Worm (Caenorhabditis elegans) whole organism, L4 larva: Measurements from ENCODE around the gene svop-1.

Source experiments
- F26F4.8 ChIP-seq: fragments of 200-800 bp; sonication (Bioruptor generic); conservative IDR thresholded peaks from 2 replicates; pipeline ENCODE4 v1.3.6; 2022; ENCODE audit warnings: missing genetic modification characterization, missing compliant biosample characterization
- T26A8.4 ChIP-seq: fragments of 200-800 bp; sonication (Bioruptor generic); IDR thresholded peaks from 2 replicates; pipeline ENCODE4 v1.3.6; 2022; ENCODE audit warnings: missing genetic modification characterization, missing compliant biosample characterization
- Y105C5A.15 ChIP-seq: fragments of 200-800 bp; sonication (Bioruptor generic); IDR thresholded peaks from 2 replicates; pipeline ENCODE4 v1.3.6; 2022; ENCODE audit warnings: missing genetic modification characterization, missing compliant biosample characterization
- Y48G9A.11 ChIP-seq: fragments of 200-800 bp; sonication (Bioruptor generic); IDR thresholded peaks from 2 replicates; pipeline ENCODE4 v1.3.6; 2022; ENCODE audit warnings: missing genetic modification reagents, missing genetic modification characterization, missing compliant biosample characterization
- Y75B8A.6 ChIP-seq: fragments of 200-800 bp; sonication (Bioruptor generic); IDR thresholded peaks from 2 replicates; pipeline ENCODE4 v1.3.6; 2022; ENCODE audit warnings: missing genetic modification reagents, missing genetic modification characterization, missing compliant biosample characterization
- ZK337.2 ChIP-seq: fragments of 200-800 bp; sonication (Bioruptor generic); IDR thresholded peaks from 2 replicates; pipeline ENCODE4 v1.3.6; 2022; ENCODE audit warnings: missing genetic modification reagents, missing genetic modification characterization, missing compliant biosample characterization
- aha-1 ChIP-seq: fragments of 150-350 bp; peaks from one replicate; lab custom pipeline; 2014; ENCODE audit warnings: missing biosample characterization, missing genetic modification characterization
- ama-1 ChIP-seq: fragments of 150-350 bp; optimal IDR thresholded peaks from 2 replicates; lab custom pipeline; 2014; ENCODE audit warnings: inconsistent platforms, mixed read lengths
- arid-1 ChIP-seq: fragments of 200-800 bp; sonication (Bioruptor generic); conservative IDR thresholded peaks from 2 replicates; pipeline ENCODE4 v1.3.6; 2022; ENCODE audit warnings: missing genetic modification reagents, missing genetic modification characterization, missing compliant biosample characterization
- attf-4 ChIP-seq: sonication (generic microtip); optimal IDR thresholded peaks from 3 replicates; lab custom pipeline; 2017; ENCODE audit warnings: missing biosample characterization, missing genetic modification characterization
- ceh-28 ChIP-seq: fragments of 150-350 bp; optimal IDR thresholded peaks from 2 replicates; lab custom pipeline; 2014; ENCODE audit warnings: missing biosample characterization, missing genetic modification reagents, missing genetic modification characterization
- ceh-44 ChIP-seq: fragments of 200-800 bp; sonication (Bioruptor generic); IDR thresholded peaks from 2 replicates; pipeline ENCODE4 v1.3.6; 2022; ENCODE audit warnings: missing genetic modification reagents, missing genetic modification characterization, missing compliant biosample characterization
- ces-1 ChIP-seq: fragments of 150-350 bp; sonication (generic microtip); optimal IDR thresholded peaks from 4 replicates; lab custom pipeline; 2014; ENCODE audit warnings: missing biosample characterization, missing genetic modification reagents, missing genetic modification characterization
- cey-2 ChIP-seq: sonication (generic microtip); optimal IDR thresholded peaks from 3 replicates; lab custom pipeline; 2017; ENCODE audit warnings: missing genetic modification characterization, mild to moderate bottlenecking, missing compliant biosample characterization, antibody characterized with exemption, borderline replicate concordance; ENCODE audit not compliant: insufficient read depth
- ctbp-1 ChIP-seq: fragments of 200-800 bp; sonication (Bioruptor generic); IDR thresholded peaks from 2 replicates; pipeline ENCODE4 v1.3.6; 2022; ENCODE audit warnings: missing genetic modification reagents, missing genetic modification characterization, missing compliant biosample characterization
- daf-16 ChIP-seq, 3 experiments: sonication (generic microtip); optimal IDR thresholded peaks; 2 replicates each; lab custom pipeline; 2016 to 2017; ENCODE audit warnings: missing genetic modification characterization in 3 of 3, missing genetic modification reagents in 3 of 3, mild to moderate bottlenecking in 2 of 3, missing compliant biosample characterization in 2 of 3, missing biosample characterization in 1 of 3, moderate library complexity in 1 of 3
- dmd-8 ChIP-seq: fragments of 200-800 bp; sonication (Bioruptor generic); IDR thresholded peaks from 2 replicates; pipeline ENCODE4 v1.3.6; 2022; ENCODE audit warnings: missing genetic modification characterization, missing compliant biosample characterization
- dpl-1 ChIP-seq: fragments of 150-350 bp; optimal IDR thresholded peaks from 2 replicates; lab custom pipeline; 2014; ENCODE audit warnings: missing biosample characterization, missing genetic modification reagents, missing genetic modification characterization
- duxl-1 ChIP-seq: sonication (generic microtip); optimal IDR thresholded peaks from 2 replicates; lab custom pipeline; 2016; ENCODE audit warnings: mild to moderate bottlenecking, missing genetic modification characterization, moderate library complexity, missing compliant biosample characterization; ENCODE audit not compliant: poor library complexity
- fos-1 ChIP-seq: fragments of 150-350 bp; optimal IDR thresholded peaks from 2 replicates; lab custom pipeline; 2014; ENCODE audit warnings: missing biosample characterization, missing genetic modification characterization
- hlh-11 ChIP-seq: fragments of 200-800 bp; sonication (Bioruptor generic); optimal IDR thresholded peaks from 2 replicates; lab custom pipeline; 2018; ENCODE audit warnings: mild to moderate bottlenecking, missing genetic modification characterization, missing compliant biosample characterization
- hmg-1.1 ChIP-seq: fragments of 200-800 bp; sonication (Bioruptor generic); IDR thresholded peaks from 2 replicates; pipeline ENCODE4 v1.3.6; 2022; ENCODE audit warnings: missing genetic modification reagents, missing genetic modification characterization, missing compliant biosample characterization
- lim-7 ChIP-seq: fragments of 200-800 bp; sonication (Bioruptor generic); IDR thresholded peaks from 2 replicates; pipeline ENCODE4 v1.3.6; 2022; ENCODE audit warnings: missing genetic modification characterization, missing compliant biosample characterization
- lin-1 ChIP-seq: fragments of 200-800 bp; sonication (Bioruptor generic); IDR thresholded peaks from 2 replicates; pipeline ENCODE4 v1.3.6; 2022; ENCODE audit warnings: missing genetic modification reagents, missing genetic modification characterization, missing compliant biosample characterization
- lin-13 ChIP-seq: fragments of 150-350 bp; optimal IDR thresholded peaks from 2 replicates; lab custom pipeline; 2014; ENCODE audit warnings: missing biosample characterization, missing genetic modification reagents, missing genetic modification characterization
- lin-29 ChIP-seq: fragments of 200-800 bp; sonication (Bioruptor generic); IDR thresholded peaks from 2 replicates; pipeline ENCODE4 v1.3.6; 2022; ENCODE audit warnings: missing genetic modification reagents, missing genetic modification characterization, missing compliant biosample characterization
- lin-39 ChIP-seq: fragments of 150-350 bp; optimal IDR thresholded peaks from 2 replicates; lab custom pipeline; 2014; ENCODE audit warnings: missing biosample characterization, missing genetic modification reagents, missing genetic modification characterization
- madf-9 ChIP-seq: fragments of 200-800 bp; sonication (Bioruptor generic); conservative IDR thresholded peaks from 2 replicates; pipeline ENCODE4 v1.3.6; 2022; ENCODE audit warnings: missing genetic modification reagents, missing genetic modification characterization, missing compliant biosample characterization
- nhr-102 ChIP-seq: sonication (generic microtip); optimal IDR thresholded peaks from 2 replicates; lab custom pipeline; 2016; ENCODE audit warnings: mild to moderate bottlenecking, missing genetic modification characterization, moderate library complexity, missing compliant biosample characterization
- nhr-11 ChIP-seq: fragments of 150-350 bp; optimal IDR thresholded peaks from 2 replicates; lab custom pipeline; 2014; ENCODE audit warnings: missing biosample characterization, missing genetic modification characterization
- nhr-111 ChIP-seq: fragments of 200-800 bp; sonication (Bioruptor generic); optimal IDR thresholded peaks from 2 replicates; lab custom pipeline; 2018; ENCODE audit warnings: mild to moderate bottlenecking, missing genetic modification characterization, missing compliant biosample characterization
- nhr-237 ChIP-seq: sonication (generic microtip); optimal IDR thresholded peaks from 2 replicates; lab custom pipeline; 2017; ENCODE audit warnings: missing biosample characterization, missing genetic modification characterization
- nhr-25 ChIP-seq: sonication (generic microtip); optimal IDR thresholded peaks from 2 replicates; lab custom pipeline; 2017; ENCODE audit warnings: missing genetic modification characterization, mild to moderate bottlenecking, missing compliant biosample characterization, antibody characterized with exemption, moderate library complexity, borderline replicate concordance; ENCODE audit not compliant: insufficient read depth
- nhr-76 ChIP-seq: fragments of 150-350 bp; optimal IDR thresholded peaks from 2 replicates; lab custom pipeline; 2014; ENCODE audit warnings: missing biosample characterization, missing genetic modification characterization
- php-3 ChIP-seq: fragments of 200-800 bp; sonication (Bioruptor generic); IDR thresholded peaks from 2 replicates; pipeline ENCODE4 v1.3.6; 2022; ENCODE audit warnings: missing genetic modification reagents, missing genetic modification characterization, missing compliant biosample characterization
- pqm-1 ChIP-seq: sonication (generic microtip); optimal IDR thresholded peaks from 2 replicates; lab custom pipeline; 2017; ENCODE audit warnings: missing biosample characterization, missing genetic modification characterization
- sdz-12 ChIP-seq: fragments of 200-800 bp; sonication (Bioruptor generic); optimal IDR thresholded peaks from 2 replicates; lab custom pipeline; 2018; ENCODE audit warnings: mild to moderate bottlenecking, missing genetic modification characterization, missing compliant biosample characterization
- set-16 ChIP-seq: fragments of 200-800 bp; sonication (Bioruptor generic); IDR thresholded peaks from 2 replicates; pipeline ENCODE4 v1.3.6; 2022; ENCODE audit warnings: missing genetic modification reagents, missing genetic modification characterization, missing compliant biosample characterization
- skn-1 ChIP-seq: fragments of 150-350 bp; optimal IDR thresholded peaks from 2 replicates; lab custom pipeline; 2014; ENCODE audit warnings: missing biosample characterization, missing genetic modification characterization
- snpc-4 ChIP-seq: fragments of 150-350 bp; optimal IDR thresholded peaks from 2 replicates; lab custom pipeline; 2014; ENCODE audit warnings: missing biosample characterization, missing genetic modification characterization
- spr-1 ChIP-seq: sonication (generic microtip); optimal IDR thresholded peaks from 2 replicates; lab custom pipeline; 2016; ENCODE audit warnings: mild to moderate bottlenecking, missing genetic modification characterization, missing compliant biosample characterization
- spr-3 ChIP-seq: fragments of 200-800 bp; sonication (Bioruptor generic); optimal IDR thresholded peaks from 2 replicates; lab custom pipeline; 2018; ENCODE audit warnings: mild to moderate bottlenecking, missing genetic modification characterization, missing compliant biosample characterization
- tra-1 ChIP-seq: fragments of 200-800 bp; sonication (Bioruptor generic); IDR thresholded peaks from 2 replicates; pipeline ENCODE4 v1.3.6; 2022; ENCODE audit warnings: missing genetic modification reagents, missing genetic modification characterization, missing compliant biosample characterization
- unc-130 ChIP-seq: sonication (generic microtip); optimal IDR thresholded peaks from 2 replicates; lab custom pipeline; 2016; ENCODE audit warnings: missing genetic modification reagents, missing genetic modification characterization, missing compliant biosample characterization
- unc-62 ChIP-seq, 3 experiments: fragments of 150-350 bp in 1 of 3; sonication (generic microtip); optimal IDR thresholded peaks in 2 of 3; peaks in 1 of 3; 1 replicate in 1 of 3; 2 replicates in 2 of 3; lab custom pipeline; 2014 to 2017; ENCODE audit warnings: missing biosample characterization in 3 of 3, missing genetic modification characterization in 3 of 3, missing genetic modification reagents in 3 of 3, missing genotype in 1 of 3
- zag-1 ChIP-seq: fragments of 150-350 bp; optimal IDR thresholded peaks from 2 replicates; lab custom pipeline; 2014; ENCODE audit warnings: missing biosample characterization, missing genetic modification characterization
- zfp-2 ChIP-seq: sonication (generic microtip); optimal IDR thresholded peaks from 2 replicates; lab custom pipeline; 2016; ENCODE audit warnings: mild to moderate bottlenecking, missing genetic modification characterization, missing compliant biosample characterization
- zfp-3 ChIP-seq: fragments of 200-800 bp; sonication (Bioruptor generic); conservative IDR thresholded peaks from 2 replicates; pipeline ENCODE4 v1.3.6; 2022; ENCODE audit warnings: missing genetic modification reagents, missing genetic modification characterization, missing compliant biosample characterization
- zip-2 ChIP-seq: fragments of 150-350 bp; optimal IDR thresholded peaks from 2 replicates; lab custom pipeline; 2014; ENCODE audit warnings: missing biosample characterization, missing genetic modification characterization

The svop-1 gene

DNA sequence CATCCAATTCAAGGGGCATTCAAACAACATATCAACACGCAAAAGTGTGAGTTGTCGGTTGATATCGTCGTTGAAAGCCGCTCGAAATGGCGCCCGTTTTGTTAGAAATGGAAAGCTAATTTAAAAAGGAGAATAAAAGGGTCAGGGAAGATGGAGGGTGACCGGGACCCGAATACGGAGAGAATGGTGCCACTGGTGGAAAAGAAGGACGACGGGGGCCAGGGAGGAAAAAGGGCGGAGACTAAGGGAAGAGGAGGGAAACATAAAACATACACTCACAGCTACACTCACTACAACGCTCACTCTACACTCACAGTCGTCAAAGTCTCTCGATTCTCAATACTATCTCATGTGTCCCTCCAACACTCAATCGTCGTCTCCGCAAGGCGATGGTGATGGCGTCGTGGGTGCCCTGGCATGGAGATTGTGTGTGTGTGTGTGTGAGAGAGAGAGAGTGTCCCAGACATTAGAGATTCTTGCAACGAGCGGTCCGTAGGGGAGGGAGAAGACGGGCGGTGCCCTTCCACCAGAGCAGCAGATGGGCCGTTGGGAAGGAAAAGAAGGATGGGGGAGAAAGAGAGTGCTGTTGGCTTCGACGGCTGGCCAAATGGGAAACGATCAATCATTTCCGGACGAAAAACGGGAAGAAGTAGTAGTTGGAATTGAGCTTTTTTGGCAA lies 11.2 kb downstream of the svop-1 start (continued):
- TF ChIP-seq lin-39 (tag; lab: Kevin White, UChicago) (no peak), ama-1 (peak; percentile 94), unc-62 (GFP tag; optimal IDR thresholded peaks at IDR 0.05 in 1 of 2; lab: Kevin White, UChicago) (peak in 1 of 2 experiments; percentile 80), unc-62 (tag; optimal IDR thresholded peaks at IDR 0.05; lab: Kevin White, UChicago) (peak; percentile 9), daf-16 (GFP tag; optimal IDR thresholded peaks at IDR 0.05; lab: Kevin White, UChicago) (peak in 1 of 2 experiments; percentile 62), daf-16 (tag; optimal IDR thresholded peaks at IDR 0.05; lab: Kevin White, UChicago) (no peak), skn-1 (no peak), arid-1 (GFP tag; lab: Robert Waterston, UW) (no peak), set-16 (GFP tag; lab: Robert Waterston, UW) (peak; percentile 82), unc-130 (GFP tag; lab: Kevin White, UChicago) (no peak), madf-9 (no peak), spr-3 (GFP tag; lab: Kevin White, UChicago) (no peak), nhr-76 (tag; lab: Kevin White, UChicago) (no peak), hmg-1.1 (peak; percentile 86), tra-1 (GFP tag; lab: Robert Waterston, UW) (0 out of 2 replicates have a peak, but pooled peaks have one; percentile 5), ceh-44 (GFP tag; lab: Robert Waterston, UW) (no peak), pqm-1 (tag; lab: Kevin White, UChicago) (no peak), attf-4 (tag; lab: Kevin White, UChicago) (no peak), hlh-11 (peak; percentile 82), spr-1 (tag; lab: Kevin White, UChicago) (no peak), nhr-111 (GFP tag; lab: Kevin White, UChicago) (peak; percentile 32), ces-1 (GFP tag; lab: Kevin White, UChicago) (no peak), sdz-12 (GFP tag; lab: Kevin White, UChicago) (no peak), nhr-237 (tag; lab: Kevin White, UChicago) (no peak), zip-2 (tag; lab: Kevin White, UChicago) (no peak), dpl-1 (peak; percentile 26), lin-13 (GFP tag; lab: Kevin White, UChicago) (peak; percentile 43), snpc-4 (tag; lab: Kevin White, UChicago) (no peak), ceh-28 (no peak), dmd-8 (GFP tag; lab: Robert Waterston, UW) (no peak), fos-1 (tag; lab: Kevin White, UChicago) (no peak), lim-7 (GFP tag; lab: Robert Waterston, UW) (no peak), php-3 (GFP tag; lab: Robert Waterston, UW) (no peak), aha-1 (tag; lab: Kevin White, UChicago) (peak; percentile 98), T26A8.4 (GFP tag; lab: Robert Waterston, UW) (peak; percentile 36; the same call in 1 of the 2 replicates), nhr-11 (peak; percentile 87), lin-29 (GFP tag; lab: Robert Waterston, UW) (no peak), nhr-25 (tag; lab: Kevin White, UChicago) (peak; percentile 12), duxl-1 (tag; lab: Kevin White, UChicago) (no peak), Y75B8A.6 (GFP tag; lab: Robert Waterston, UW) (no peak), nhr-102 (tag; lab: Kevin White, UChicago) (no peak), ZK337.2 (GFP tag; lab: Robert Waterston, UW) (no peak), ctbp-1 (GFP tag; lab: Robert Waterston, UW) (peak; percentile 89; the same call in 1 of the 2 replicates), F26F4.8 (GFP tag; lab: Robert Waterston, UW) (no peak), zag-1 (tag; lab: Kevin White, UChicago) (no peak), zfp-2 (tag; lab: Kevin White, UChicago) (peak; percentile 31), zfp-3 (no peak), lin-1 (no peak), Y48G9A.11 (GFP tag; lab: Robert Waterston, UW) (no peak), cey-2 (tag; lab: Kevin White, UChicago) (no peak), Y105C5A.15 (GFP tag; lab: Robert Waterston, UW) (no peak)
